Fruit fly (Drosophila melanogaster) whole organism, embryonic: ENCODE results near the gene ssp.

Source experiments
- Antp ChIP-seq: fragments of 200-800 bp; sonication (Bioruptor generic); optimal IDR thresholded peaks from 3 replicates; lab custom pipeline; 2016; ENCODE audit warnings: missing biosample characterization, missing genetic modification characterization
- B-H1 ChIP-seq: fragments of 200-800 bp; sonication (Bioruptor generic); IDR thresholded peaks from 3 replicates; pipeline ENCODE4 v1.3.6; 2022; ENCODE audit warnings: missing biosample characterization, missing genetic modification characterization
- BEAF-32 ChIP-seq: fragments of 200-800 bp; sonication (Bioruptor generic); optimal IDR thresholded peaks from 3 replicates; lab custom pipeline; 2017; ENCODE audit warnings: missing biosample characterization, missing genetic modification characterization, mild to moderate bottlenecking, moderate library complexity, missing genetic modification reagents
- Bteb2 ChIP-seq: fragments of 200-800 bp; sonication (Bioruptor generic); optimal IDR thresholded peaks from 2 replicates; lab custom pipeline; 2016; ENCODE audit warnings: missing biosample characterization, missing genetic modification characterization
- CG11723 ChIP-seq: fragments of 200-800 bp; sonication (Bioruptor generic); optimal IDR thresholded peaks from 2 replicates; lab custom pipeline; 2017; ENCODE audit warnings: missing biosample characterization, mild to moderate bottlenecking, missing genetic modification characterization
- CG12219 ChIP-seq: fragments of 200-800 bp; sonication (Bioruptor generic); optimal IDR thresholded peaks from 3 replicates; lab custom pipeline; 2018; ENCODE audit warnings: missing biosample characterization, mild to moderate bottlenecking, missing genetic modification characterization
- CG12299 ChIP-seq: fragments of 200-800 bp; sonication (Bioruptor generic); optimal IDR thresholded peaks from 2 replicates; lab custom pipeline; 2018; ENCODE audit warnings: missing biosample characterization, mild to moderate bottlenecking, missing genetic modification characterization
- CG14667 ChIP-seq: fragments of 200-800 bp; sonication (Bioruptor generic); IDR thresholded peaks from 2 replicates; pipeline ENCODE4 v1.3.6; 2022; ENCODE audit warnings: missing biosample characterization, missing genetic modification characterization
- CG15269 ChIP-seq: fragments of 200-800 bp; sonication (Bioruptor generic); optimal IDR thresholded peaks from 2 replicates; lab custom pipeline; 2018; ENCODE audit warnings: missing biosample characterization, mild to moderate bottlenecking, missing genetic modification characterization, moderate library complexity
- CG1529 ChIP-seq: fragments of 200-800 bp; sonication (Bioruptor generic); optimal IDR thresholded peaks from 3 replicates; lab custom pipeline; 2018; ENCODE audit warnings: missing biosample characterization, missing genetic modification characterization
- CG15479 ChIP-seq: fragments of 200-800 bp; sonication (Bioruptor generic); optimal IDR thresholded peaks from 3 replicates; lab custom pipeline; 2019; ENCODE audit warnings: missing biosample characterization, mild to moderate bottlenecking, missing genetic modification characterization, moderate library complexity
- CG2116 ChIP-seq: fragments of 200-800 bp; sonication (Bioruptor generic); optimal IDR thresholded peaks from 3 replicates; lab custom pipeline; 2018; ENCODE audit warnings: missing biosample characterization, mild to moderate bottlenecking, missing genetic modification characterization
- CG2889 ChIP-seq: fragments of 200-800 bp; sonication (Bioruptor generic); IDR thresholded peaks from 3 replicates; pipeline ENCODE4 v1.3.6; 2022; ENCODE audit warnings: missing biosample characterization, missing genetic modification characterization
- CG30431 ChIP-seq: fragments of 200-800 bp; sonication (Bioruptor generic); optimal IDR thresholded peaks from 2 replicates; lab custom pipeline; 2017; ENCODE audit warnings: missing biosample characterization, missing genetic modification characterization
- CG31224 ChIP-seq: fragments of 200-800 bp; sonication (Bioruptor generic); IDR thresholded peaks from 2 replicates; pipeline ENCODE4 v1.3.6; 2022; ENCODE audit warnings: missing biosample characterization, missing genetic modification characterization
- CG32767 ChIP-seq: fragments of 200-800 bp; sonication (Bioruptor generic); IDR thresholded peaks from 2 replicates; pipeline ENCODE4 v1.3.6; 2022; ENCODE audit warnings: missing biosample characterization, missing genetic modification characterization
- CG34224 ChIP-seq: fragments of 200-800 bp; sonication (Bioruptor generic); IDR thresholded peaks from 3 replicates; pipeline ENCODE4 v1.3.6; 2022; ENCODE audit warnings: missing biosample characterization, missing genetic modification characterization; ENCODE audit not compliant: partially characterized antibody
- CG34422 ChIP-seq: fragments of 200-800 bp; sonication (Bioruptor generic); IDR thresholded peaks from 3 replicates; pipeline ENCODE4 v1.3.6; 2022; ENCODE audit warnings: missing biosample characterization, missing genetic modification characterization
- CG3995 ChIP-seq: fragments of 200-800 bp; sonication (Bioruptor generic); optimal IDR thresholded peaks from 3 replicates; lab custom pipeline; 2016; ENCODE audit warnings: missing biosample characterization, missing genetic modification characterization
- CG4282 ChIP-seq: fragments of 200-800 bp; sonication (Bioruptor generic); optimal IDR thresholded peaks from 2 replicates; lab custom pipeline; 2016; ENCODE audit warnings: missing biosample characterization, missing genetic modification characterization
- CG4424 ChIP-seq: fragments of 200-800 bp; sonication (Bioruptor generic); optimal IDR thresholded peaks from 3 replicates; lab custom pipeline; 2016; ENCODE audit warnings: missing biosample characterization, missing genetic modification characterization
- CG8281 ChIP-seq: fragments of 200-800 bp; sonication (Bioruptor generic); optimal IDR thresholded peaks from 2 replicates; lab custom pipeline; 2018; ENCODE audit warnings: missing biosample characterization, mild to moderate bottlenecking, missing genetic modification characterization, moderate library complexity
- CG8944 ChIP-seq: fragments of 200-800 bp; sonication (Bioruptor generic); optimal IDR thresholded peaks from 3 replicates; lab custom pipeline; 2016; ENCODE audit warnings: missing biosample characterization, missing genetic modification characterization
- CG9609 ChIP-seq: fragments of 200-800 bp; sonication (Bioruptor generic); optimal IDR thresholded peaks from 3 replicates; lab custom pipeline; 2016; ENCODE audit warnings: missing biosample characterization, missing genetic modification characterization
- CHES-1-like ChIP-seq: fragments of 200-800 bp; sonication (Bioruptor generic); optimal IDR thresholded peaks from 2 replicates; lab custom pipeline; 2016; ENCODE audit warnings: missing biosample characterization, missing genetic modification characterization
- Chrac-16 ChIP-seq: fragments of 200-800 bp; sonication (Bioruptor generic); optimal IDR thresholded peaks from 3 replicates; lab custom pipeline; 2016; ENCODE audit warnings: missing biosample characterization, missing genetic modification characterization
- Eip74EF ChIP-seq, 2 experiments: fragments of 200-800 bp in 1 of 2; fragments of >200 bp in 1 of 2; sonication (Bioruptor generic) in 1 of 2; optimal IDR thresholded peaks; 2 replicates each; lab custom pipeline; 2017 to 2019; ENCODE audit warnings: missing biosample characterization in 2 of 2, missing genetic modification characterization in 2 of 2, mild to moderate bottlenecking in 1 of 2, moderate library complexity in 1 of 2
- HLH4C ChIP-seq: fragments of 200-800 bp; sonication (Bioruptor generic); IDR thresholded peaks from 3 replicates; pipeline ENCODE4 v1.3.6; 2022; ENCODE audit warnings: missing biosample characterization, missing genetic modification characterization; ENCODE audit not compliant: partially characterized antibody
- HLH54F ChIP-seq: fragments of 200-800 bp; sonication (Bioruptor generic); optimal IDR thresholded peaks from 3 replicates; lab custom pipeline; 2016; ENCODE audit warnings: missing biosample characterization, missing genetic modification characterization
- Hsf ChIP-seq: fragments of 200-800 bp; sonication (Bioruptor generic); optimal IDR thresholded peaks from 3 replicates; lab custom pipeline; 2016; ENCODE audit warnings: missing biosample characterization, missing genetic modification characterization
- NC2β ChIP-seq: fragments of 200-800 bp; sonication (Bioruptor generic); optimal IDR thresholded peaks from 2 replicates; lab custom pipeline; 2016; ENCODE audit warnings: missing biosample characterization, missing genetic modification characterization
- Nf-YA ChIP-seq: fragments of 200-800 bp; sonication (Bioruptor generic); IDR thresholded peaks from 2 replicates; pipeline ENCODE4 v1.3.6; 2022; ENCODE audit warnings: missing biosample characterization, missing genetic modification characterization
- Nf-YC ChIP-seq: fragments of 200-800 bp; optimal IDR thresholded peaks from 3 replicates; lab custom pipeline; 2019; ENCODE audit warnings: missing biosample characterization, mild to moderate bottlenecking, missing genetic modification characterization, moderate library complexity
- Ssrp ChIP-seq: fragments of 200-800 bp; sonication (Bioruptor generic); optimal IDR thresholded peaks from 2 replicates; lab custom pipeline; 2018; ENCODE audit warnings: missing biosample characterization, mild to moderate bottlenecking, missing genetic modification characterization, moderate library complexity
- Tbp ChIP-seq: fragments of >200 bp; optimal IDR thresholded peaks from 2 replicates; lab custom pipeline; 2018; ENCODE audit warnings: missing biosample characterization, missing genetic modification characterization
- btn ChIP-seq: fragments of 200-800 bp; sonication (Bioruptor generic); optimal IDR thresholded peaks from 2 replicates; lab custom pipeline; 2016; ENCODE audit warnings: missing biosample characterization, missing genetic modification characterization
- crp ChIP-seq, 2 experiments: fragments of 200-800 bp; sonication (Bioruptor generic); optimal IDR thresholded peaks; 2 replicates in 1 of 2; 3 replicates in 1 of 2; lab custom pipeline; 2017; ENCODE audit warnings: missing biosample characterization in 2 of 2, missing genetic modification characterization in 2 of 2, mild to moderate bottlenecking in 1 of 2, moderate library complexity in 1 of 2
- fd64A ChIP-seq: fragments of 200-800 bp; sonication (Bioruptor generic); optimal IDR thresholded peaks from 3 replicates; lab custom pipeline; 2018; ENCODE audit warnings: missing biosample characterization, mild to moderate bottlenecking, missing genetic modification characterization
- hkb ChIP-seq, 2 experiments: fragments of 200-800 bp in 1 of 2; fragments of >200 bp in 1 of 2; sonication (Bioruptor generic) in 1 of 2; IDR thresholded peaks in 1 of 2; optimal IDR thresholded peaks in 1 of 2; 2 replicates each; pipeline versions ENCODE4 v1.3.6 to Lab custom; 2017 to 2022; ENCODE audit warnings: missing biosample characterization in 1 of 2, missing genetic modification characterization in 1 of 2
- lmd ChIP-seq: fragments of 200-800 bp; sonication (Bioruptor generic); IDR thresholded peaks from 2 replicates; pipeline ENCODE4 v1.3.6; 2022; ENCODE audit warnings: missing biosample characterization, missing genetic modification characterization
- mirr ChIP-seq: fragments of 200-800 bp; sonication (Bioruptor generic); optimal IDR thresholded peaks from 3 replicates; lab custom pipeline; 2018; ENCODE audit warnings: missing biosample characterization, mild to moderate bottlenecking, missing genetic modification characterization
- otp ChIP-seq: fragments of 200-800 bp; sonication (Bioruptor generic); IDR thresholded peaks from 3 replicates; pipeline ENCODE4, ENCODE4 v1.3.6; 2022; ENCODE audit warnings: missing biosample characterization, missing genetic modification characterization
- peb ChIP-seq: fragments of 200-800 bp; sonication (Bioruptor generic); IDR thresholded peaks from 2 replicates; pipeline ENCODE4 v1.3.6; 2022; ENCODE audit warnings: missing biosample characterization, missing genetic modification characterization
- sc ChIP-seq, 3 experiments: fragments of >200 bp in 2 of 3; fragments of 200-800 bp in 1 of 3; sonication (Bioruptor generic) in 1 of 3; optimal IDR thresholded peaks; 2 replicates in 2 of 3; 3 replicates in 1 of 3; lab custom pipeline; 2017; ENCODE audit warnings: mild to moderate bottlenecking in 1 of 3, missing biosample characterization in 1 of 3, missing genetic modification characterization in 1 of 3, missing genetic modification reagents in 1 of 3
- shn ChIP-seq: fragments of 200-800 bp; sonication (Bioruptor generic); optimal IDR thresholded peaks from 3 replicates; lab custom pipeline; 2016; ENCODE audit warnings: missing biosample characterization, missing genetic modification characterization
- so ChIP-seq: fragments of 200-800 bp; sonication (Bioruptor generic); IDR thresholded peaks from 3 replicates; pipeline ENCODE4 v1.3.6; 2022; ENCODE audit warnings: missing biosample characterization, missing genetic modification characterization
- vfl ChIP-seq: fragments of 200-800 bp; sonication (Bioruptor generic); optimal IDR thresholded peaks from 2 replicates; lab custom pipeline; 2016; ENCODE audit warnings: missing biosample characterization, missing genetic modification characterization

Gene ssp

dm6 chr3L:12111081-12111958 lies 6.7 kb upstream of the ssp start (continued):
- TF ChIP-seq crp (GFP tag; optimal IDR thresholded peaks at IDR 0.05; lab: Kevin White, UChicago) (peak in 1 of 2 experiments; percentile 3), Hsf (GFP tag; lab: Kevin White, UChicago) (peak; percentile 49), Nf-YA (GFP tag; lab: Robert Waterston, UW) (no peak), Tbp (GFP tag; lab: Kevin White, UChicago) (no peak), Antp (GFP tag; lab: Kevin White, UChicago) (no peak), lmd (GFP tag; lab: Robert Waterston, UW) (peak; percentile 81), CG9609 (peak; percentile 27), HLH54F (no peak), peb (GFP tag; lab: Robert Waterston, UW) (peak; percentile 34; the same call in 1 of the 2 replicates), Bteb2 (GFP tag; lab: Kevin White, UChicago) (peak; percentile 12), CG34422 (GFP tag; lab: Robert Waterston, UW) (peak; percentile 69; the same call in 2 of the 3 replicates), otp (no peak), CG15479 (no peak), CG11723 (no peak), mirr (GFP tag; lab: Kevin White, UChicago) (no peak), CG34224 (GFP tag; lab: Robert Waterston, UW) (no peak), vfl (GFP tag; lab: Kevin White, UChicago) (no peak), CG8281 (peak; percentile 71), Chrac-16 (GFP tag; lab: Kevin White, UChicago) (peak; percentile 78), CG12299 (peak; percentile 52), NC2β (GFP tag; lab: Kevin White, UChicago) (no peak), CG2116 (GFP tag; lab: Kevin White, UChicago) (peak; percentile 30), CHES-1-like (GFP tag; lab: Kevin White, UChicago) (peak; percentile 6), CG1529 (peak; percentile 11), sc (optimal IDR thresholded peaks at IDR 0.05; lab: Kevin White, UChicago) (no peak), sc (GFP tag; optimal IDR thresholded peaks at IDR 0.05; lab: Kevin White, UChicago) (peak; percentile 78), CG31224 (GFP tag; lab: Robert Waterston, UW) (no peak), BEAF-32 (GFP tag; lab: Kevin White, UChicago) (no peak), CG4424 (peak; percentile 80), Eip74EF (GFP tag; optimal IDR thresholded peaks at IDR 0.05; lab: Kevin White, UChicago) (peak in 1 of 2 experiments; percentile 82), HLH4C (GFP tag; lab: Robert Waterston, UW) (no peak), CG8944 (GFP tag; lab: Kevin White, UChicago) (peak; percentile 11), CG2889 (GFP tag; lab: Robert Waterston, UW) (peak; percentile 51; the same call in 1 of the 3 replicates), B-H1 (GFP tag; lab: Robert Waterston, UW) (0 out of 3 replicates have a peak, but pooled peaks have one; percentile 54), shn (GFP tag; lab: Kevin White, UChicago) (peak; percentile 33), CG3995 (GFP tag; lab: Kevin White, UChicago) (no peak), Nf-YC (tag; lab: Kevin White, UChicago) (peak; percentile 67), CG32767 (GFP tag; lab: Robert Waterston, UW) (peak; percentile 82), CG15269 (tag; lab: Kevin White, UChicago) (peak; percentile 90), fd64A (GFP tag; lab: Kevin White, UChicago) (no peak), hkb (optimal IDR thresholded peaks at IDR 0.05; lab: Kevin White, UChicago) (no peak), hkb (GFP tag; IDR thresholded peaks at IDR 0.05; lab: Robert Waterston, UW) (0 out of 2 replicates have a peak, but pooled peaks have one; percentile 34), CG14667 (peak; percentile 58; the same call in 1 of the 2 replicates), CG30431 (GFP tag; lab: Kevin White, UChicago) (peak; percentile 38), CG4282 (GFP tag; lab: Kevin White, UChicago) (no peak), so (GFP tag; lab: Robert Waterston, UW) (peak; percentile 62; the same call in 1 of the 3 replicates), CG12219 (GFP tag; lab: Kevin White, UChicago) (no peak), btn (no peak), Ssrp (tag; lab: Kevin White, UChicago) (peak; percentile 93)
